Worm (Caenorhabditis elegans) whole organism, L4 larva: ENCODE measurements around the gene wht-3.

Experiments used
- ceh-82 ChIP-seq: sonication (generic microtip); optimal IDR thresholded peaks from 2 replicates; lab custom pipeline; 2017; ENCODE audit warnings: missing biosample characterization, missing genetic modification characterization
- daf-16 ChIP-seq, 3 experiments: sonication (generic microtip); optimal IDR thresholded peaks; 2 replicates each; lab custom pipeline; 2016 to 2017; ENCODE audit warnings: missing genetic modification characterization in 3 of 3, missing genetic modification reagents in 3 of 3, mild to moderate bottlenecking in 2 of 3, missing compliant biosample characterization in 2 of 3, missing biosample characterization in 1 of 3, moderate library complexity in 1 of 3
- duxl-1 ChIP-seq: sonication (generic microtip); optimal IDR thresholded peaks from 2 replicates; lab custom pipeline; 2016; ENCODE audit warnings: mild to moderate bottlenecking, missing genetic modification characterization, moderate library complexity, missing compliant biosample characterization; ENCODE audit not compliant: poor library complexity
- fos-1 ChIP-seq: fragments of 150-350 bp; optimal IDR thresholded peaks from 2 replicates; lab custom pipeline; 2014; ENCODE audit warnings: missing biosample characterization, missing genetic modification characterization
- jun-1 ChIP-seq: fragments of 150-350 bp; optimal IDR thresholded peaks from 2 replicates; lab custom pipeline; 2014; ENCODE audit warnings: missing biosample characterization, missing genetic modification reagents, missing genetic modification characterization
- lin-1 ChIP-seq: fragments of 200-800 bp; sonication (Bioruptor generic); IDR thresholded peaks from 2 replicates; pipeline ENCODE4 v1.3.6; 2022; ENCODE audit warnings: missing genetic modification reagents, missing genetic modification characterization, missing compliant biosample characterization
- lin-15B ChIP-seq: fragments of 150-350 bp; sonication (generic microtip); optimal IDR thresholded peaks from 3 replicates; lab custom pipeline; 2014; ENCODE audit warnings: missing biosample characterization, missing genetic modification characterization
- lsy-2 ChIP-seq, 2 experiments: fragments of 150-350 bp in 1 of 2; sonication (generic microtip) in 1 of 2; optimal IDR thresholded peaks; 2 replicates each; lab custom pipeline; 2014 to 2017; ENCODE audit warnings: missing biosample characterization in 2 of 2, missing genetic modification characterization in 2 of 2
- mep-1 ChIP-seq: fragments of 150-350 bp; sonication (generic microtip); optimal IDR thresholded peaks from 3 replicates; lab custom pipeline; 2014; ENCODE audit warnings: missing biosample characterization, missing genetic modification characterization
- nhr-11 ChIP-seq: fragments of 150-350 bp; optimal IDR thresholded peaks from 2 replicates; lab custom pipeline; 2014; ENCODE audit warnings: missing biosample characterization, missing genetic modification characterization
- nhr-76 ChIP-seq: fragments of 150-350 bp; optimal IDR thresholded peaks from 2 replicates; lab custom pipeline; 2014; ENCODE audit warnings: missing biosample characterization, missing genetic modification characterization
- pha-4 ChIP-seq, 2 experiments: fragments of 150-350 bp in 1 of 2; fragments of 200-800 bp in 1 of 2; sonication (Bioruptor generic) in 1 of 2; IDR thresholded peaks in 1 of 2; optimal IDR thresholded peaks in 1 of 2; 2 replicates each; pipeline versions ENCODE4 v1.3.6 to Lab custom; 2014 to 2022; ENCODE audit warnings: missing genetic modification characterization in 2 of 2, missing genetic modification reagents in 2 of 2, missing biosample characterization in 1 of 2, missing compliant biosample characterization in 1 of 2
- unc-130 ChIP-seq: sonication (generic microtip); optimal IDR thresholded peaks from 2 replicates; lab custom pipeline; 2016; ENCODE audit warnings: missing genetic modification reagents, missing genetic modification characterization, missing compliant biosample characterization

- TF ChIP-seq fos-1 (no peak), lin-1 (no peak), nhr-11 (tag; lab: Kevin White, UChicago) (no peak), unc-130 (GFP tag; lab: Kevin White, UChicago) (no peak), mep-1 (tag; lab: Kevin White, UChicago) (no peak), ceh-82 (tag; lab: Kevin White, UChicago) (no peak), lin-15B (tag; lab: Kevin White, UChicago) (no peak), duxl-1 (tag; lab: Kevin White, UChicago) (no peak), daf-16 (GFP tag; optimal IDR thresholded peaks at IDR 0.05; lab: Kevin White, UChicago) (no peak), daf-16 (tag; optimal IDR thresholded peaks at IDR 0.05; lab: Kevin White, UChicago) (no peak), jun-1 (tag; lab: Kevin White, UChicago) (no peak), lsy-2 (tag; optimal IDR thresholded peaks at IDR 0.05; lab: Kevin White, UChicago) (no peak), nhr-76 (tag; lab: Kevin White, UChicago) (no peak), pha-4 (GFP tag; IDR thresholded peaks at IDR 0.05; lab: Robert Waterston, UW) (no peak), pha-4 (tag; optimal IDR thresholded peaks at IDR 0.05; lab: Kevin White, UChicago) (no peak)
Observed at ce11 chrIII:4178564-4178963, 27.2 kb upstream of the wht-3 start, which contains the start of gene C16C10.2.
